Fruit fly (Drosophila melanogaster) whole organism, embryonic: ENCODE results near the gene CG33108.

Source experiments
- Atf3 ChIP-seq: fragments of 200-800 bp; sonication (Bioruptor generic); optimal IDR thresholded peaks from 3 replicates; lab custom pipeline; 2016; ENCODE audit warnings: missing biosample characterization, missing genetic modification characterization
- Atf6 ChIP-seq: fragments of 200-800 bp; sonication (Bioruptor generic); IDR thresholded peaks from 2 replicates; pipeline ENCODE4 v1.3.6; 2022; ENCODE audit warnings: missing biosample characterization, missing genetic modification characterization
- B-H1 ChIP-seq: fragments of 200-800 bp; sonication (Bioruptor generic); IDR thresholded peaks from 3 replicates; pipeline ENCODE4 v1.3.6; 2022; ENCODE audit warnings: missing biosample characterization, missing genetic modification characterization
- Bgb ChIP-seq: fragments of 200-800 bp; sonication (Bioruptor generic); IDR thresholded peaks from 2 replicates; pipeline ENCODE4 v1.3.6; 2022; ENCODE audit warnings: missing biosample characterization, missing genetic modification characterization; ENCODE audit not compliant: partially characterized antibody
- CG10431 ChIP-seq: fragments of 200-800 bp; sonication (Bioruptor generic); optimal IDR thresholded peaks from 3 replicates; lab custom pipeline; 2018; ENCODE audit warnings: missing biosample characterization, mild to moderate bottlenecking, missing genetic modification characterization
- CG10979 ChIP-seq: fragments of 200-800 bp; sonication (Bioruptor generic); optimal IDR thresholded peaks from 2 replicates; lab custom pipeline; 2018; ENCODE audit warnings: missing biosample characterization, mild to moderate bottlenecking, missing genetic modification characterization, moderate library complexity
- CG14014 ChIP-seq: fragments of 200-800 bp; sonication (Bioruptor generic); IDR thresholded peaks from 2 replicates; pipeline ENCODE4 v1.3.6; 2022; ENCODE audit warnings: missing biosample characterization, missing genetic modification characterization
- CG15011 ChIP-seq: fragments of 200-800 bp; sonication (Bioruptor generic); optimal IDR thresholded peaks from 3 replicates; lab custom pipeline; 2018; ENCODE audit warnings: missing biosample characterization, mild to moderate bottlenecking, missing genetic modification characterization
- CG18262 ChIP-seq: fragments of 200-800 bp; optimal IDR thresholded peaks from 3 replicates; lab custom pipeline; 2019; ENCODE audit warnings: missing biosample characterization, mild to moderate bottlenecking, missing genetic modification characterization, moderate library complexity
- CG18599 ChIP-seq: fragments of 200-800 bp; sonication (Bioruptor generic); optimal IDR thresholded peaks from 3 replicates; lab custom pipeline; 2017; ENCODE audit warnings: missing biosample characterization, missing genetic modification characterization, mild to moderate bottlenecking, moderate library complexity, missing genetic modification reagents
- CG2712 ChIP-seq: fragments of 200-800 bp; optimal IDR thresholded peaks from 3 replicates; lab custom pipeline; 2019; ENCODE audit warnings: missing biosample characterization, mild to moderate bottlenecking, missing genetic modification characterization, moderate library complexity
- CG30431 ChIP-seq: fragments of 200-800 bp; sonication (Bioruptor generic); optimal IDR thresholded peaks from 2 replicates; lab custom pipeline; 2017; ENCODE audit warnings: missing biosample characterization, missing genetic modification characterization
- CG34224 ChIP-seq: fragments of 200-800 bp; sonication (Bioruptor generic); IDR thresholded peaks from 3 replicates; pipeline ENCODE4 v1.3.6; 2022; ENCODE audit warnings: missing biosample characterization, missing genetic modification characterization; ENCODE audit not compliant: partially characterized antibody
- CG4617 ChIP-seq: fragments of 200-800 bp; sonication (Bioruptor generic); optimal IDR thresholded peaks from 3 replicates; lab custom pipeline; 2016; ENCODE audit warnings: missing biosample characterization, missing genetic modification characterization, borderline replicate concordance
- CG7963 ChIP-seq: fragments of 200-800 bp; sonication (Bioruptor generic); IDR thresholded peaks from 3 replicates; pipeline ENCODE4 v1.3.6; 2022; ENCODE audit warnings: missing biosample characterization, missing genetic modification characterization; ENCODE audit not compliant: partially characterized antibody
- CG7987 ChIP-seq: fragments of 200-800 bp; sonication (Bioruptor generic); optimal IDR thresholded peaks from 2 replicates; lab custom pipeline; 2018; ENCODE audit warnings: missing biosample characterization, mild to moderate bottlenecking, missing genetic modification characterization, moderate library complexity
- CG9609 ChIP-seq: fragments of 200-800 bp; sonication (Bioruptor generic); optimal IDR thresholded peaks from 3 replicates; lab custom pipeline; 2016; ENCODE audit warnings: missing biosample characterization, missing genetic modification characterization
- CG9932 ChIP-seq: fragments of 200-800 bp; sonication (Bioruptor generic); IDR thresholded peaks from 2 replicates; pipeline ENCODE4 v1.3.6; 2022; ENCODE audit warnings: missing biosample characterization, missing genetic modification characterization
- D19B ChIP-seq: fragments of 200-800 bp; sonication (Bioruptor generic); optimal IDR thresholded peaks from 2 replicates; lab custom pipeline; 2017; ENCODE audit warnings: missing biosample characterization, mild to moderate bottlenecking, missing genetic modification characterization
- Ets97D ChIP-seq: fragments of 200-800 bp; sonication (Bioruptor generic); optimal IDR thresholded peaks from 3 replicates; lab custom pipeline; 2016; ENCODE audit warnings: missing biosample characterization, missing genetic modification characterization
- Hey ChIP-seq: fragments of 200-800 bp; sonication (Bioruptor generic); optimal IDR thresholded peaks from 3 replicates; lab custom pipeline; 2018; ENCODE audit warnings: missing biosample characterization, mild to moderate bottlenecking, missing genetic modification characterization
- Hmx ChIP-seq: fragments of 200-800 bp; sonication (Bioruptor generic); optimal IDR thresholded peaks from 2 replicates; lab custom pipeline; 2016; ENCODE audit warnings: missing biosample characterization, missing genetic modification characterization
- Max ChIP-seq: fragments of 200-800 bp; sonication (Bioruptor generic); optimal IDR thresholded peaks from 2 replicates; lab custom pipeline; 2016; ENCODE audit warnings: missing biosample characterization, mild to moderate bottlenecking, missing genetic modification characterization
- NK7.1 ChIP-seq: fragments of 200-800 bp; sonication (Bioruptor generic); optimal IDR thresholded peaks from 3 replicates; lab custom pipeline; 2016; ENCODE audit warnings: missing biosample characterization, missing genetic modification characterization
- Nf-YC ChIP-seq: fragments of 200-800 bp; optimal IDR thresholded peaks from 3 replicates; lab custom pipeline; 2019; ENCODE audit warnings: missing biosample characterization, mild to moderate bottlenecking, missing genetic modification characterization, moderate library complexity
- Ptx1 ChIP-seq: fragments of 200-800 bp; sonication (Bioruptor generic); IDR thresholded peaks from 2 replicates; pipeline ENCODE4 v1.3.6; 2022; ENCODE audit warnings: missing biosample characterization, missing genetic modification characterization
- Trl ChIP-seq, 3 experiments: fragments of >200 bp in 2 of 3; fragments of 200-800 bp in 1 of 3; sonication (Bioruptor generic) in 1 of 3; optimal IDR thresholded peaks; 2 replicates in 1 of 3; 3 replicates in 2 of 3; lab custom pipeline; 2016 to 2017; ENCODE audit warnings: missing biosample characterization in 1 of 3, missing genetic modification characterization in 1 of 3
- Vsx1 ChIP-seq: fragments of 200-800 bp; sonication (Bioruptor generic); optimal IDR thresholded peaks from 2 replicates; lab custom pipeline; 2017; ENCODE audit warnings: missing biosample characterization, mild to moderate bottlenecking, missing genetic modification characterization, missing genetic modification reagents
- Xbp1 ChIP-seq: fragments of 200-800 bp; sonication (Bioruptor generic); optimal IDR thresholded peaks from 3 replicates; lab custom pipeline; 2016; ENCODE audit warnings: missing biosample characterization, mild to moderate bottlenecking, missing genetic modification characterization
- Xrp1 ChIP-seq: fragments of 200-800 bp; sonication (Bioruptor generic); IDR thresholded peaks from 2 replicates; pipeline ENCODE4 v1.3.6; 2022; ENCODE audit warnings: missing biosample characterization, missing genetic modification characterization
- YL-1 ChIP-seq: fragments of 200-800 bp; sonication (Bioruptor generic); optimal IDR thresholded peaks from 3 replicates; lab custom pipeline; 2017; ENCODE audit warnings: missing biosample characterization, mild to moderate bottlenecking, missing genetic modification characterization
- ato ChIP-seq: fragments of 200-800 bp; sonication (Bioruptor generic); IDR thresholded peaks from 2 replicates; pipeline ENCODE4 v1.3.6; 2022; ENCODE audit warnings: missing biosample characterization, missing genetic modification characterization; ENCODE audit not compliant: partially characterized antibody
- cas ChIP-seq: fragments of 200-800 bp; sonication (Bioruptor generic); IDR thresholded peaks from 2 replicates; pipeline ENCODE4 v1.3.6; 2022; ENCODE audit warnings: missing biosample characterization, missing genetic modification characterization
- cg ChIP-seq: fragments of 200-800 bp; sonication (Bioruptor generic); optimal IDR thresholded peaks from 3 replicates; lab custom pipeline; 2019; ENCODE audit warnings: missing biosample characterization, mild to moderate bottlenecking, missing genetic modification characterization, moderate library complexity
- cwo ChIP-seq: fragments of 200-800 bp; sonication (Bioruptor generic); optimal IDR thresholded peaks from 3 replicates; lab custom pipeline; 2017; ENCODE audit warnings: missing biosample characterization, missing genetic modification characterization, mild to moderate bottlenecking, moderate library complexity, missing genetic modification reagents
- dm ChIP-seq: fragments of 200-800 bp; sonication (Bioruptor generic); optimal IDR thresholded peaks from 3 replicates; lab custom pipeline; 2016; ENCODE audit warnings: missing biosample characterization, missing genetic modification characterization
- fd96Cb ChIP-seq: fragments of 200-800 bp; sonication (Bioruptor generic); optimal IDR thresholded peaks from 2 replicates; lab custom pipeline; 2018; ENCODE audit warnings: missing biosample characterization, mild to moderate bottlenecking, missing genetic modification characterization, moderate library complexity
- gro ChIP-seq: fragments of 200-800 bp; sonication (Bioruptor generic); optimal IDR thresholded peaks from 2 replicates; lab custom pipeline; 2016; ENCODE audit warnings: missing biosample characterization, missing genetic modification characterization
- gsb-n ChIP-seq: fragments of 200-800 bp; sonication (Bioruptor generic); optimal IDR thresholded peaks from 3 replicates; lab custom pipeline; 2018; ENCODE audit warnings: missing biosample characterization, mild to moderate bottlenecking, missing genetic modification characterization
- lab ChIP-seq: fragments of 200-800 bp; sonication (Bioruptor generic); optimal IDR thresholded peaks from 3 replicates; lab custom pipeline; 2017; ENCODE audit warnings: missing biosample characterization, missing genetic modification characterization, mild to moderate bottlenecking, moderate library complexity, missing genetic modification reagents
- maf-S ChIP-seq: fragments of 200-800 bp; sonication (Bioruptor generic); optimal IDR thresholded peaks from 2 replicates; lab custom pipeline; 2016; ENCODE audit warnings: missing biosample characterization, missing genetic modification characterization
- mirr ChIP-seq: fragments of 200-800 bp; sonication (Bioruptor generic); optimal IDR thresholded peaks from 3 replicates; lab custom pipeline; 2018; ENCODE audit warnings: missing biosample characterization, mild to moderate bottlenecking, missing genetic modification characterization
- peb ChIP-seq: fragments of 200-800 bp; sonication (Bioruptor generic); IDR thresholded peaks from 2 replicates; pipeline ENCODE4 v1.3.6; 2022; ENCODE audit warnings: missing biosample characterization, missing genetic modification characterization
- phol ChIP-seq: fragments of 200-800 bp; sonication (Bioruptor generic); optimal IDR thresholded peaks from 3 replicates; lab custom pipeline; 2018; ENCODE audit warnings: missing biosample characterization, mild to moderate bottlenecking, missing genetic modification characterization, moderate library complexity
- stwl ChIP-seq: fragments of 200-800 bp; sonication (Bioruptor generic); optimal IDR thresholded peaks from 3 replicates; lab custom pipeline; 2018; ENCODE audit warnings: missing biosample characterization, mild to moderate bottlenecking, missing genetic modification characterization, moderate library complexity
- tgo ChIP-seq: fragments of 200-800 bp; sonication (Bioruptor generic); IDR thresholded peaks from 3 replicates; pipeline ENCODE4 v1.3.6; 2022; ENCODE audit warnings: missing biosample characterization, missing genetic modification characterization
- twi ChIP-seq: fragments of 200-800 bp; optimal IDR thresholded peaks from 2 replicates; lab custom pipeline; 2019; ENCODE audit warnings: missing biosample characterization, mild to moderate bottlenecking, missing genetic modification characterization, moderate library complexity

The CG33108 gene

DNA sequence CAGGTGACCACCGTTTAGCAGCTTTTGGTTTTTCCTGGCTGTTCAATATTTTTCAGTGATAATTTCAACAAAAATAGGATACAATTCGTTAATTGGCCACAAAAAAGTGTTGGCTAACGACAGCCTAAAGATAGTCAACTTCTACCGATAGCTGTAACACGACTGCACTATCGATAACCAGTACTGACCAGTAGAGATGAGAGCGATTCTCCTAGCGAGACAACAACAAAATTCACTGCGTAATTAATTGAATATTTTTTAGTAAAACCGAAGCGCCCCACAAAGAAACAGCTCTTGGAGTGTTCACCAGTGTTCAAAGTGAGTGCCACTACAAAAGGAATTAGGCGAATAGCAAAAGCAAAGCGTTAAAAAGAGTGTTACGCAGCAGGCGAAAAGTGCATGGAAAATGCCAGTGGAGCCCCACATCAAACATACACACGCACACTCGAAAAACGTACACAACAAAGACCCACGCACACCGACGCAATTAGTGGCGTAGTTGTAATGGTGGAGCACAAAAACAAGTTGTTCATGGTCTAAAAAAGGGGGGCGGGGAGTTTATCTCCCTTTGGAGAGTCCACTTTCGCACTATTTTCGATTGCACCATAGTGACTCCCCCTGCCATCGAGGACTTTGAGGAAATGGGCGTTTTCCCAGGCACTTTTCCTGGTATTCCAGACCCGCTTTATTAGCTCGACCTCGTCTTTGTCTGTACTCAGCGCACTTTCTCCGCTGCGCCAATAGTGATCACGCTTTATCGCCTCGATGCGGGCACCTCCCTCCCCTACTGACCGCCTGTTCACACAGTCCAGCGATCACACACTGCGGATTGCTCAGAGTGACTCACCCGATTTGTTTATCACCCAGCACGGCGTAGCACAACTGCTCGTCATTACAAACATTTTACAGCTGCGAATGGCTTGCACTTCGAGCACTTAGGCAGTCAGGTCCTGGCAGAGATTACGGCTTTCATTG, 2.3 kb upstream of the CG33108 start, which contains the start of the genes Epp and Rab7 (continued):
- TF ChIP-seq YL-1 (GFP tag; lab: Kevin White, UChicago) = peak; percentile 98
- no peak for TF ChIP-seq twi (tag; lab: Kevin White, UChicago)
- TF ChIP-seq cg (GFP tag; lab: Kevin White, UChicago) = peak; percentile 96
- no peak for TF ChIP-seq Hmx (GFP tag; lab: Kevin White, UChicago)
- TF ChIP-seq mirr (GFP tag; lab: Kevin White, UChicago) = peak; percentile 17
- TF ChIP-seq tgo = no peak
- TF ChIP-seq CG10431 (GFP tag; lab: Kevin White, UChicago) = no peak
- TF ChIP-seq B-H1 = no peak
- TF ChIP-seq stwl (tag; lab: Kevin White, UChicago) = peak; percentile 82
- peak; percentile 35 for TF ChIP-seq CG7987 (GFP tag; lab: Kevin White, UChicago)
- no peak for TF ChIP-seq CG15011 (GFP tag; lab: Kevin White, UChicago)
- peak; percentile 87 for TF ChIP-seq CG7963
- TF ChIP-seq Hey (tag; lab: Kevin White, UChicago) = no peak
- no peak for TF ChIP-seq gsb-n (tag; lab: Kevin White, UChicago)
- no peak for TF ChIP-seq NK7.1 (GFP tag; lab: Kevin White, UChicago)
- TF ChIP-seq CG9609 (GFP tag; lab: Kevin White, UChicago) = peak; percentile 55
- no peak for TF ChIP-seq fd96Cb (tag; lab: Kevin White, UChicago)
- peak; percentile 62 for TF ChIP-seq dm (GFP tag; lab: Kevin White, UChicago)
- TF ChIP-seq ato (GFP tag; lab: Robert Waterston, UW) = peak; percentile 87
- TF ChIP-seq CG2712 (tag; lab: Kevin White, UChicago) = peak; percentile 43
- TF ChIP-seq lab (GFP tag; lab: Kevin White, UChicago) = peak; percentile 65
- TF ChIP-seq CG9932 (GFP tag; lab: Robert Waterston, UW) = peak; percentile 84
- TF ChIP-seq CG18599 (GFP tag; lab: Kevin White, UChicago) = peak; percentile 41
- TF ChIP-seq CG18262 (tag; lab: Kevin White, UChicago) = peak; percentile 15
- TF ChIP-seq Bgb (GFP tag; lab: Robert Waterston, UW) = peak; percentile 96
- TF ChIP-seq cas (GFP tag; lab: Robert Waterston, UW) = no peak
- peak; percentile 19 for TF ChIP-seq CG10979 (tag; lab: Kevin White, UChicago)
- 0 out of 2 replicates have a peak, but pooled peaks have one; percentile 24 for TF ChIP-seq Xrp1 (GFP tag; lab: Robert Waterston, UW)
- peak; percentile 36 for TF ChIP-seq cwo (GFP tag; lab: Kevin White, UChicago)
- no peak for TF ChIP-seq peb (GFP tag; lab: Robert Waterston, UW)
- TF ChIP-seq D19B (GFP tag; lab: Kevin White, UChicago) = no peak
- peak; percentile 43 for TF ChIP-seq phol
- TF ChIP-seq gro (GFP tag; lab: Kevin White, UChicago) = peak; percentile 78
- peak; percentile 40; the same call in 1 of the 2 replicates for TF ChIP-seq Ptx1 (GFP tag; lab: Robert Waterston, UW)
- TF ChIP-seq Nf-YC (tag; lab: Kevin White, UChicago) = peak; percentile 80
- TF ChIP-seq maf-S (GFP tag; lab: Kevin White, UChicago) = peak; percentile 26
- TF ChIP-seq CG34224 (GFP tag; lab: Robert Waterston, UW) = peak; percentile 92
- no peak for TF ChIP-seq CG30431 (GFP tag; lab: Kevin White, UChicago)
- peak; percentile 1 for TF ChIP-seq Max (GFP tag; lab: Kevin White, UChicago)
- peak; percentile 51 for TF ChIP-seq Xbp1 (GFP tag; lab: Kevin White, UChicago)
- 0 out of 2 replicates have a peak, but pooled peaks have one; percentile 15 for TF ChIP-seq CG14014 (GFP tag; lab: Robert Waterston, UW)
- TF ChIP-seq Atf6 (GFP tag; lab: Robert Waterston, UW) = no peak
- peak; percentile 99 for TF ChIP-seq Vsx1 (GFP tag; lab: Kevin White, UChicago)
- TF ChIP-seq Atf3 = no peak
- peak; percentile 90 for TF ChIP-seq CG4617 (GFP tag; lab: Kevin White, UChicago)
- peak in 1 of 2 experiments; percentile 5 for TF ChIP-seq Trl (optimal IDR thresholded peaks at IDR 0.05; lab: Kevin White, UChicago)
- TF ChIP-seq Trl (GFP tag; optimal IDR thresholded peaks at IDR 0.05; lab: Kevin White, UChicago) = peak; percentile 51
- TF ChIP-seq Ets97D (GFP tag; lab: Kevin White, UChicago) = peak; percentile 73
